Fruit fly (Drosophila melanogaster) whole organism: Measurements from ENCODE around the gene CG8003.

ENCODE experiments used
- CG8478 ChIP-seq: fragments of >200 bp; optimal IDR thresholded peaks from 2 replicates; lab custom pipeline; 2018; ENCODE audit warnings: inconsistent platforms
- Dll ChIP-seq: fragments of >200 bp; optimal IDR thresholded peaks from 2 replicates; lab custom pipeline; 2017
- EcR ChIP-seq, 2 experiments: fragments of >200 bp; optimal IDR thresholded peaks; 2 replicates each; lab custom pipeline; 2017; ENCODE audit warnings: missing biosample characterization in 2 of 2, missing genetic modification characterization in 2 of 2, missing genetic modification reagents in 2 of 2
- pan ChIP-seq: fragments of >200 bp; optimal IDR thresholded peaks from 2 replicates; lab custom pipeline; 2017
- psq ChIP-seq: fragments of >200 bp; optimal IDR thresholded peaks from 2 replicates; lab custom pipeline; 2017

DNA sequence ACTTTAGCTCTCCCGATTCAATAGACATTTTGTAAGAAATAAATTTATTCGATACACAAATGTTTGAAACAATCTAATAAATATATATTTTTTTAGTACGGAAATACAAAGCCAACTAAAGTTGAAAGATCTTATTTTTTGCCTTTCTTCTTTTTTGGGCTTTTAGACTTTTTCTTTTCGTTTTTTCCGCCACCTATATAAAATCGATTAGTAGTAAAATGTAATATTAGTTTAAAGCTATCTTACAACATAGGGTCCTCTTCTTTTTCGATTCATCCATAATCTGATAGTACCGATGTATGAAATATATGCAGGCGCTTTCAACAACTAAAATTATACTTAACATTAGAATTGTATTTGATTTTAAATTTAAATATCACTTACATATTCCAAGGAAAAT, 31.3 kb upstream of the CG8003 start, which contains the start of gene CG42536:
- TF ChIP-seq psq (lab: Kevin White, UChicago) (no peak), Dll (lab: Kevin White, UChicago) (no peak), CG8478 (no peak), EcR (GFP tag; optimal IDR thresholded peaks at IDR 0.05; lab: Kevin White, UChicago) (no peak), pan (lab: Kevin White, UChicago) (no peak)
